Worm (Caenorhabditis elegans) whole organism, young adult: ENCODE data around the gene T04C12.9.

Source experiments
- F10E7.11 ChIP-seq: sonication (generic microtip); optimal IDR thresholded peaks from 2 replicates; lab custom pipeline; 2017; ENCODE audit warnings: mild to moderate bottlenecking, missing genetic modification characterization, moderate library complexity, missing compliant biosample characterization
- F22D6.2 ChIP-seq: sonication (generic microtip); optimal IDR thresholded peaks from 2 replicates; lab custom pipeline; 2016; ENCODE audit warnings: mild to moderate bottlenecking, missing genetic modification characterization, missing compliant biosample characterization
- F39B2.1 ChIP-seq: fragments of 200-800 bp; sonication (Bioruptor generic); IDR thresholded peaks from 2 replicates; pipeline ENCODE4 v1.3.6; 2022; ENCODE audit warnings: missing genetic modification reagents, missing genetic modification characterization, missing compliant biosample characterization
- F52B5.7 ChIP-seq: sonication (generic microtip); optimal IDR thresholded peaks from 2 replicates; lab custom pipeline; 2016; ENCODE audit warnings: mild to moderate bottlenecking, missing genetic modification characterization, missing compliant biosample characterization
- K11D2.4 ChIP-seq: fragments of 200-800 bp; sonication (Bioruptor generic); IDR thresholded peaks from 2 replicates; pipeline ENCODE4 v1.3.6; 2022; ENCODE audit warnings: missing genetic modification reagents, missing genetic modification characterization, missing compliant biosample characterization
- K12H6.12 ChIP-seq: fragments of 200-800 bp; sonication (Bioruptor generic); optimal IDR thresholded peaks from 2 replicates; lab custom pipeline; 2018; ENCODE audit warnings: mild to moderate bottlenecking, missing genetic modification characterization, missing compliant biosample characterization
- Y67H2A.10 ChIP-seq: fragments of 200-800 bp; sonication (Bioruptor generic); conservative IDR thresholded peaks from 2 replicates; pipeline ENCODE4 v1.3.6; 2022; ENCODE audit warnings: missing genetic modification reagents, missing genetic modification characterization, missing compliant biosample characterization
- ZK185.1 ChIP-seq: sonication (generic microtip); optimal IDR thresholded peaks from 2 replicates; lab custom pipeline; 2016; ENCODE audit warnings: mild to moderate bottlenecking, missing genetic modification characterization, missing compliant biosample characterization; ENCODE audit not compliant: poor library complexity, severe bottlenecking
- aptf-3 ChIP-seq: fragments of 200-800 bp; sonication (Bioruptor generic); IDR thresholded peaks from 2 replicates; pipeline ENCODE4 v1.3.6; 2022; ENCODE audit warnings: missing genetic modification characterization, missing compliant biosample characterization
- bed-1 ChIP-seq: fragments of 200-800 bp; sonication (Bioruptor generic); IDR thresholded peaks from 2 replicates; pipeline ENCODE4 v1.3.6; 2022; ENCODE audit warnings: missing genetic modification reagents, missing genetic modification characterization, missing compliant biosample characterization
- ceh-100 ChIP-seq: fragments of 200-800 bp; sonication (Bioruptor generic); IDR thresholded peaks from 2 replicates; pipeline ENCODE4 v1.3.6; 2022; ENCODE audit warnings: missing genetic modification reagents, missing genetic modification characterization, missing compliant biosample characterization
- dox-1 ChIP-seq: fragments of 200-800 bp; sonication (Bioruptor generic); IDR thresholded peaks from 2 replicates; pipeline ENCODE4 v1.3.6; 2022; ENCODE audit warnings: missing genetic modification reagents, missing genetic modification characterization, missing compliant biosample characterization
- egl-18 ChIP-seq: fragments of 200-800 bp; sonication (Bioruptor generic); IDR thresholded peaks from 2 replicates; pipeline ENCODE4 v1.3.6; 2022; ENCODE audit warnings: missing genetic modification reagents, missing genetic modification characterization, missing compliant biosample characterization
- fkh-3 ChIP-seq: sonication (generic microtip); optimal IDR thresholded peaks from 2 replicates; lab custom pipeline; 2016; ENCODE audit warnings: mild to moderate bottlenecking, missing genetic modification characterization, missing compliant biosample characterization
- gei-17 ChIP-seq: fragments of 200-800 bp; sonication (Bioruptor generic); optimal IDR thresholded peaks from 2 replicates; lab custom pipeline; 2018; ENCODE audit warnings: mild to moderate bottlenecking, missing genetic modification characterization, missing compliant biosample characterization
- hlh-26 ChIP-seq: fragments of 200-800 bp; sonication (Bioruptor generic); conservative IDR thresholded peaks from 2 replicates; pipeline ENCODE4 v1.3.6; 2022; ENCODE audit warnings: missing genetic modification reagents, missing genetic modification characterization, missing compliant biosample characterization
- lag-1 ChIP-seq: fragments of 200-800 bp; sonication (Bioruptor generic); IDR thresholded peaks from 2 replicates; pipeline ENCODE4 v1.3.6; 2022; ENCODE audit warnings: missing genetic modification reagents, missing genetic modification characterization, missing compliant biosample characterization
- lin-26 ChIP-seq: fragments of 200-800 bp; sonication (Bioruptor generic); IDR thresholded peaks from 2 replicates; pipeline ENCODE4 v1.3.6; 2022; ENCODE audit warnings: missing genetic modification reagents, missing genetic modification characterization, missing compliant biosample characterization
- lin-40 ChIP-seq: sonication (generic microtip); optimal IDR thresholded peaks from 2 replicates; lab custom pipeline; 2016; ENCODE audit warnings: missing genetic modification characterization, mild to moderate bottlenecking, missing compliant biosample characterization, missing genotype, missing genetic modification reagents
- lin-54 ChIP-seq: fragments of 200-800 bp; sonication (Bioruptor generic); optimal IDR thresholded peaks from 2 replicates; lab custom pipeline; 2018; ENCODE audit warnings: mild to moderate bottlenecking, missing genetic modification characterization, missing compliant biosample characterization
- lsl-1 ChIP-seq: fragments of 200-800 bp; sonication (Bioruptor generic); optimal IDR thresholded peaks from 2 replicates; lab custom pipeline; 2018; ENCODE audit warnings: mild to moderate bottlenecking, missing genetic modification characterization, moderate library complexity, missing compliant biosample characterization
- lsy-27 ChIP-seq: sonication (generic microtip); optimal IDR thresholded peaks from 2 replicates; lab custom pipeline; 2017; ENCODE audit warnings: missing genetic modification characterization, mild to moderate bottlenecking, missing compliant biosample characterization, antibody characterized with exemption, missing genotype, borderline replicate concordance; ENCODE audit not compliant: insufficient read depth
- madf-3 ChIP-seq: fragments of 200-800 bp; sonication (Bioruptor generic); IDR thresholded peaks from 2 replicates; pipeline ENCODE4 v1.3.6; 2022; ENCODE audit warnings: missing genetic modification reagents, missing genetic modification characterization, missing compliant biosample characterization
- madf-8 ChIP-seq: fragments of 200-800 bp; sonication (Bioruptor generic); conservative IDR thresholded peaks from 2 replicates; pipeline ENCODE4 v1.3.6; 2022; ENCODE audit warnings: missing genetic modification reagents, missing genetic modification characterization, missing compliant biosample characterization
- mcd-1 ChIP-seq: fragments of 200-800 bp; sonication (Bioruptor generic); IDR thresholded peaks from 2 replicates; pipeline ENCODE4 v1.3.6; 2022; ENCODE audit warnings: missing genetic modification reagents, missing genetic modification characterization, missing compliant biosample characterization
- nfya-1 ChIP-seq: sonication (generic microtip); optimal IDR thresholded peaks from 2 replicates; lab custom pipeline; 2017; ENCODE audit warnings: antibody characterized with exemption, missing compliant biosample characterization, missing genetic modification characterization, borderline replicate concordance; ENCODE audit not compliant: insufficient read depth
- nfya-2 ChIP-seq: fragments of 200-800 bp; sonication (Bioruptor generic); IDR thresholded peaks from 2 replicates; pipeline ENCODE4 v1.3.6; 2022; ENCODE audit warnings: missing genetic modification reagents, missing genetic modification characterization, missing compliant biosample characterization
- nfyb-1 ChIP-seq: fragments of 200-800 bp; sonication (Bioruptor generic); IDR thresholded peaks from 2 replicates; pipeline ENCODE4 v1.3.6; 2022; ENCODE audit warnings: missing genetic modification reagents, missing genetic modification characterization, missing compliant biosample characterization
- nhr-120 ChIP-seq: fragments of 200-800 bp; sonication (Bioruptor generic); IDR thresholded peaks from 2 replicates; pipeline ENCODE4 v1.3.6; 2022; ENCODE audit warnings: missing genetic modification characterization, missing compliant biosample characterization
- nhr-179 ChIP-seq: sonication (generic microtip); optimal IDR thresholded peaks from 2 replicates; lab custom pipeline; 2016; ENCODE audit warnings: mild to moderate bottlenecking, missing genetic modification characterization, missing compliant biosample characterization
- sdz-38 ChIP-seq: sonication (generic microtip); optimal IDR thresholded peaks from 2 replicates; lab custom pipeline; 2016; ENCODE audit warnings: missing genotype, missing genetic modification characterization, missing compliant biosample characterization
- snpc-1.3 ChIP-seq: sonication (generic microtip); optimal IDR thresholded peaks from 2 replicates; lab custom pipeline; 2017; ENCODE audit warnings: missing genetic modification characterization, mild to moderate bottlenecking, missing compliant biosample characterization, antibody characterized with exemption, moderate library complexity, missing genotype, missing genetic modification reagents; ENCODE audit not compliant: insufficient read depth
- somi-1 ChIP-seq: fragments of 200-800 bp; sonication (Bioruptor generic); optimal IDR thresholded peaks from 2 replicates; lab custom pipeline; 2018; ENCODE audit warnings: mild to moderate bottlenecking, missing genetic modification characterization, missing compliant biosample characterization
- tbp1 ChIP-seq: fragments of 200-800 bp; sonication (Bioruptor generic); optimal IDR thresholded peaks from 2 replicates; lab custom pipeline; 2018; ENCODE audit warnings: mild to moderate bottlenecking, missing genetic modification characterization, missing compliant biosample characterization
- xnd-1 ChIP-seq: sonication (generic microtip); optimal IDR thresholded peaks from 2 replicates; lab custom pipeline; 2016; ENCODE audit warnings: missing genotype, missing genetic modification reagents, missing genetic modification characterization, missing compliant biosample characterization
- ztf-18 ChIP-seq: sonication (generic microtip); optimal IDR thresholded peaks from 2 replicates; lab custom pipeline; 2016; ENCODE audit warnings: missing genotype, mild to moderate bottlenecking, missing genetic modification characterization, missing compliant biosample characterization
- ztf-25 ChIP-seq: fragments of 200-800 bp; sonication (Bioruptor generic); IDR thresholded peaks from 2 replicates; pipeline ENCODE4 v1.3.6; 2022; ENCODE audit warnings: missing genetic modification reagents, missing genetic modification characterization, missing compliant biosample characterization
- ztf-28 ChIP-seq: fragments of 200-800 bp; sonication (Bioruptor generic); IDR thresholded peaks from 2 replicates; pipeline ENCODE4 v1.3.6; 2022; ENCODE audit warnings: missing genetic modification reagents, missing genetic modification characterization, missing compliant biosample characterization
- ztf-3 ChIP-seq: fragments of 200-800 bp; sonication (Bioruptor generic); optimal IDR thresholded peaks from 2 replicates; lab custom pipeline; 2018; ENCODE audit warnings: mild to moderate bottlenecking, missing genetic modification characterization, missing compliant biosample characterization
- ztf-6 ChIP-seq: fragments of 200-800 bp; sonication (Bioruptor generic); IDR thresholded peaks from 2 replicates; pipeline ENCODE4 v1.3.6; 2022; ENCODE audit warnings: missing genetic modification reagents, missing genetic modification characterization, missing compliant biosample characterization

T04C12.9 gene

DNA sequence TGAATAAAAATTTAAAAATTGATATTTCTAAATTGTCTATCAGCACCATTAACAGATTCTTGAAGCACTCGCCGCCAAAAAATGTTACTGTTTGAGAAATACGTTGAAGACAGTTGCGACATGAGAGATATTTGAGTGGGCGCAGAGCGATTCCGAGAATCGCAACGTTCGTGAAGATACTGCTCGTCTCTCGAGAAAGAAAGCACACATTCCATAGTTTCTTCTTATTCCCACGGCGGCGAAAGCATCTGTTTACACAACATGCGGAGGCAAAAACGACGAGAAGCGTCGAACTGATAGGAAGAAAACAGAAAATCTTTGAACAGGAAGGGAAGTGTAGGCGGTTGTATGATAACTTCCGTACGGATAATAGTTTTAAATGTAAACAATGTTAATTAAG is 19.5 kb upstream of the T04C12.9 start (continued):
- TF ChIP-seq snpc-1.3 (tag; lab: Kevin White, UChicago) (no peak), mcd-1 (GFP tag; lab: Robert Waterston, UW) (no peak), ZK185.1 (tag; lab: Kevin White, UChicago) (no peak), F10E7.11 (tag; lab: Kevin White, UChicago) (no peak), xnd-1 (tag; lab: Kevin White, UChicago) (no peak), ceh-100 (GFP tag; lab: Robert Waterston, UW) (no peak), fkh-3 (no peak), lin-40 (tag; lab: Kevin White, UChicago) (peak; percentile 6), hlh-26 (GFP tag; lab: Robert Waterston, UW) (no peak), dox-1 (GFP tag; lab: Robert Waterston, UW) (no peak), F39B2.1 (no peak), F22D6.2 (tag; lab: Kevin White, UChicago) (no peak), aptf-3 (no peak), gei-17 (GFP tag; lab: Kevin White, UChicago) (no peak), bed-1 (no peak), ztf-25 (GFP tag; lab: Robert Waterston, UW) (no peak), nfyb-1 (GFP tag; lab: Robert Waterston, UW) (peak; percentile 40; the same call in 1 of the 2 replicates), F52B5.7 (peak; percentile 46), madf-3 (no peak), somi-1 (GFP tag; lab: Kevin White, UChicago) (peak; percentile 42), egl-18 (GFP tag; lab: Robert Waterston, UW) (no peak), lin-54 (no peak), ztf-6 (GFP tag; lab: Robert Waterston, UW) (no peak), ztf-28 (GFP tag; lab: Robert Waterston, UW) (no peak), ztf-3 (GFP tag; lab: Kevin White, UChicago) (no peak), lsl-1 (no peak), nhr-179 (no peak), K11D2.4 (0 out of 2 replicates have a peak, but pooled peaks have one; percentile 15), Y67H2A.10 (GFP tag; lab: Robert Waterston, UW) (no peak), K12H6.12 (peak; percentile 15), nfya-1 (no peak), tbp1 (GFP tag; lab: Kevin White, UChicago) (no peak), sdz-38 (no peak), nfya-2 (GFP tag; lab: Robert Waterston, UW) (no peak), lin-26 (GFP tag; lab: Robert Waterston, UW) (no peak), nhr-120 (GFP tag; lab: Robert Waterston, UW) (no peak), lag-1 (no peak), madf-8 (no peak), lsy-27 (tag; lab: Kevin White, UChicago) (no peak), ztf-18 (tag; lab: Kevin White, UChicago) (no peak)
- TF ChIP-seq, all 124 proteins: peak for 8
